Fruit fly (Drosophila melanogaster): ENCODE measurements around the gene Gat.

The Gat gene

dm6 chr4:610398-611319 is 18.8 kb upstream of the Gat start, which contains the start of gene Eph (continued):
- TF ChIP-seq en (GFP tag; optimal IDR thresholded peaks at IDR 0.05): no peak
- peak; percentile 45 for TF ChIP-seq CG9437 (GFP tag; optimal IDR thresholded peaks at IDR 0.05)
- TF ChIP-seq CG14710 (tag; optimal IDR thresholded peaks at IDR 0.05): peak; percentile 50
- TF ChIP-seq CG8290 (GFP tag; optimal IDR thresholded peaks at IDR 0.05): peak; percentile 20
- TF ChIP-seq CG8290 (tag; optimal IDR thresholded peaks at IDR 0.05): no peak
- TF ChIP-seq CG4730 (GFP tag; IDR thresholded peaks at IDR 0.05): no peak
- TF ChIP-seq zen (tag; optimal IDR thresholded peaks at IDR 0.05): peak; percentile 58
- TF ChIP-seq sens (GFP tag): peak; percentile 66
- peak; percentile 95 for TF ChIP-seq CG17802 (tag; optimal IDR thresholded peaks at IDR 0.05)
- TF ChIP-seq CG10147 (GFP tag; optimal IDR thresholded peaks at IDR 0.05): no peak
- TF ChIP-seq row (GFP tag; IDR thresholded peaks at IDR 0.05): peak; percentile 66; the same call in 1 of the 3 replicates
- TF ChIP-seq pzg (GFP tag; optimal IDR thresholded peaks at IDR 0.05): peak; percentile 49
- no peak for TF ChIP-seq nau (GFP tag; optimal IDR thresholded peaks at IDR 0.05)
- TF ChIP-seq pfk (GFP tag; optimal IDR thresholded peaks at IDR 0.05): peak; percentile 92
- no peak for TF ChIP-seq fu2 (GFP tag; optimal IDR thresholded peaks at IDR 0.05)

dm6 chr4:625898-626644 is 3.4 kb upstream of the Gat start, which contains the start of gene mav:
TSS of gene mav (minus strand) at chr4:626031.
- TF ChIP-seq MESR4 (GFP tag; optimal IDR thresholded peaks at IDR 0.05): peak; percentile 63
- peak; percentile 46 for TF ChIP-seq zen (tag; optimal IDR thresholded peaks at IDR 0.05)
- no peak for TF ChIP-seq mld (GFP tag; IDR thresholded peaks at IDR 0.05; ENCODE audit: partially characterized antibody)
- TF ChIP-seq Med (GFP tag): peak; percentile 52
- TF ChIP-seq CG33557 (GFP tag; optimal IDR thresholded peaks at IDR 0.05): peak; percentile 41
- no peak for TF ChIP-seq btn (GFP tag; optimal IDR thresholded peaks at IDR 0.05)
- peak; percentile 70 for TF ChIP-seq CG3065 (GFP tag; optimal IDR thresholded peaks at IDR 0.05)
- no peak for TF ChIP-seq Doc3 (GFP tag; IDR thresholded peaks at IDR 0.05; ENCODE audit: partially characterized antibody)
- peak; percentile 72 for TF ChIP-seq CG30020 (tag; optimal IDR thresholded peaks at IDR 0.05)
- peak; percentile 14 for TF ChIP-seq corto (GFP tag; optimal IDR thresholded peaks at IDR 0.05)
- TF ChIP-seq CG14014 (GFP tag; IDR thresholded peaks at IDR 0.05): no peak
- peak; percentile 33 for TF ChIP-seq CG34376 (GFP tag; optimal IDR thresholded peaks at IDR 0.05)
- no peak for TF ChIP-seq Elba2 (GFP tag; optimal IDR thresholded peaks at IDR 0.05)
- peak; percentile 39 for TF ChIP-seq CG1603 (tag; optimal IDR thresholded peaks at IDR 0.05)
- no peak for TF ChIP-seq sr (GFP tag; IDR thresholded peaks at IDR 0.05)
- TF ChIP-seq CG17802 (tag; optimal IDR thresholded peaks at IDR 0.05): peak; percentile 48
- no peak for TF ChIP-seq luna (GFP tag; optimal IDR thresholded peaks at IDR 0.05)
- no peak for TF ChIP-seq fru (optimal IDR thresholded peaks at IDR 0.05)
- TF ChIP-seq nom (GFP tag; optimal IDR thresholded peaks at IDR 0.05): peak; percentile 59
- TF ChIP-seq lbe (GFP tag; optimal IDR thresholded peaks at IDR 0.05): no peak
- TF ChIP-seq CG30431 (GFP tag; optimal IDR thresholded peaks at IDR 0.05): no peak
- TF ChIP-seq Sox100B (GFP tag; optimal IDR thresholded peaks at IDR 0.05): no peak
- TF ChIP-seq sens (GFP tag): peak; percentile 72
- TF ChIP-seq da (GFP tag; optimal IDR thresholded peaks at IDR 0.05): no peak
- TF ChIP-seq CG18262 (tag; optimal IDR thresholded peaks at IDR 0.05): peak; percentile 1
- TF ChIP-seq CG6813 (GFP tag; optimal IDR thresholded peaks at IDR 0.05): no peak
- peak; percentile 93 for TF ChIP-seq CG2199 (GFP tag; IDR thresholded peaks at IDR 0.05)
- no peak for TF ChIP-seq inv (GFP tag; IDR thresholded peaks at IDR 0.05; ENCODE audit: partially characterized antibody)
- no peak for TF ChIP-seq CG11085 (GFP tag; IDR thresholded peaks at IDR 0.05)
- peak; percentile 74 for TF ChIP-seq pros (GFP tag; optimal IDR thresholded peaks at IDR 0.05)
- TF ChIP-seq CG11723 (GFP tag; optimal IDR thresholded peaks at IDR 0.05): peak; percentile 56
- TF ChIP-seq CG13296 (GFP tag; optimal IDR thresholded peaks at IDR 0.05): peak; percentile 16
- peak; percentile 61 for TF ChIP-seq CG12769 (tag; optimal IDR thresholded peaks at IDR 0.05)
- peak in 1 of 3 experiments; percentile 38 for TF ChIP-seq Stat92E (GFP tag; optimal IDR thresholded peaks at IDR 0.05)

Data from whole organism, embryonic.